Fruit fly (Drosophila melanogaster): ENCODE results near the gene CG8611.

dm6 chrX:17397103-17397711, 24.7 kb downstream of the CG8611 start, which contains the start of gene B-H1:
- no peak for TF ChIP-seq CG14711 (tag; optimal IDR thresholded peaks at IDR 0.05)
- no peak for TF ChIP-seq Crg-1 (GFP tag; optimal IDR thresholded peaks at IDR 0.05)
- no peak for TF ChIP-seq toe (GFP tag; optimal IDR thresholded peaks at IDR 0.05)
- no peak for TF ChIP-seq CG33017 (tag; optimal IDR thresholded peaks at IDR 0.05)
- TF ChIP-seq CG7101 (tag; optimal IDR thresholded peaks at IDR 0.05): no peak
- no peak for TF ChIP-seq Hr96 (GFP tag; optimal IDR thresholded peaks at IDR 0.05)
- TF ChIP-seq ovo (GFP tag; optimal IDR thresholded peaks at IDR 0.05): no peak
- no peak for TF ChIP-seq CG5204 (GFP tag; optimal IDR thresholded peaks at IDR 0.05)
- no peak for TF ChIP-seq bab1 (GFP tag; optimal IDR thresholded peaks at IDR 0.05)
- no peak for TF ChIP-seq cnc (optimal IDR thresholded peaks at IDR 0.05)
- no peak for TF ChIP-seq Clk (GFP tag; optimal IDR thresholded peaks at IDR 0.05)
- TF ChIP-seq Mnt (GFP tag; optimal IDR thresholded peaks at IDR 0.05): no peak
- no peak for TF ChIP-seq tj (GFP tag; optimal IDR thresholded peaks at IDR 0.05)
- TF ChIP-seq CG1620 (GFP tag; optimal IDR thresholded peaks at IDR 0.05): no peak

Data from whole organism, adult.